Worm (Caenorhabditis elegans): ENCODE measurements around the gene srh-193.
"Not testable (repeated sequence)": the region's sequence is repeated elsewhere in the genome, so short reads cannot be mapped to it uniquely, and the experiment has no call there.

DNA sequence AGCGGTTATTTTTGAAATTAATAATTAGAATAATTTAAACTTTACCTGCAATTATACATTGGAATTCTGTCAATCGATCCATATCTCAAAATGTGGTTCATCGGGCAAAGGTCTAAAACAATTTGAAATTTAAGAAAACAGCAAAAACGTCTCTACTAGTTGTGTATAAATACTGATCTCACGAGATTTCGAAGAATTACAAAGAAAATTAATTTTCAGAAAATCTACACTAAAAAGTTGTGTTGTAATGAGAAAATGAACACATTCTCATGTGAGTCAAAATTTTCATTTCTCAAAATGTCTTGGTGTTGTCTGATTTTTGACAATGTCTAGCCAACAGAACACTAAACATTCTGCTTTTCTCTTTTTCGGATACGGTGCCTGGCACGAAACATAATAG lies 8.3 kb downstream of the srh-193 start, which contains the start of gene srt-37:
- not testable (repeated sequence) for TF ChIP-seq nhr-129 (tag; optimal IDR thresholded peaks at IDR 0.05); lin-39 (tag; optimal IDR thresholded peaks at IDR 0.05); ama-1 (optimal IDR thresholded peaks at IDR 0.05); nhr-12 (tag; optimal IDR thresholded peaks at IDR 0.05); blmp-1 (tag; optimal IDR thresholded peaks at IDR 0.05; ENCODE audit: insufficient read depth); nhr-6 (tag; optimal IDR thresholded peaks at IDR 0.05); sma-9 (GFP tag; optimal IDR thresholded peaks at IDR 0.05); sma-9 (tag; optimal IDR thresholded peaks at IDR 0.05); snpc-4 (tag; optimal IDR thresholded peaks at IDR 0.05); unc-62 (GFP tag; optimal IDR thresholded peaks at IDR 0.05); lsy-2 (tag; optimal IDR thresholded peaks at IDR 0.05); aly-2 (tag; optimal IDR thresholded peaks at IDR 0.05); mdl-1 (tag; optimal IDR thresholded peaks at IDR 0.05); gmeb-1 (tag; optimal IDR thresholded peaks at IDR 0.05); egl-27 (tag; optimal IDR thresholded peaks at IDR 0.05)
